Worm (Caenorhabditis elegans) whole organism, early embryonic: Measurements from ENCODE around the gene hif-1.

Experiments
- B0310.2 ChIP-seq: sonication (generic microtip); optimal IDR thresholded peaks from 2 replicates; lab custom pipeline; 2016; ENCODE audit warnings: mild to moderate bottlenecking, missing genetic modification characterization, missing compliant biosample characterization
- F13C5.2 ChIP-seq: sonication (generic microtip); optimal IDR thresholded peaks from 2 replicates; lab custom pipeline; 2017; ENCODE audit warnings: mild to moderate bottlenecking, missing genetic modification characterization, inconsistent platforms, missing compliant biosample characterization
- aly-1 ChIP-seq: sonication (generic microtip); optimal IDR thresholded peaks from 2 replicates; lab custom pipeline; 2016; ENCODE audit warnings: missing genetic modification characterization, missing compliant biosample characterization
- ama-1 ChIP-seq: fragments of 150-350 bp; optimal IDR thresholded peaks from 2 replicates; lab custom pipeline; 2014
- ceh-13 ChIP-seq: fragments of 200-800 bp; sonication (Bioruptor generic); optimal IDR thresholded peaks from 2 replicates; lab custom pipeline; 2018; ENCODE audit warnings: mild to moderate bottlenecking, missing genetic modification characterization, missing compliant biosample characterization
- ceh-36 ChIP-seq: sonication (generic microtip); optimal IDR thresholded peaks from 2 replicates; lab custom pipeline; 2016; ENCODE audit warnings: missing genetic modification characterization, inconsistent platforms, missing compliant biosample characterization
- flt-1 ChIP-seq: fragments of 200-800 bp; sonication (Bioruptor generic); IDR thresholded peaks from 2 replicates; pipeline ENCODE4 v1.3.6; 2022; ENCODE audit warnings: missing genetic modification characterization, missing compliant biosample characterization
- hmbx-1 ChIP-seq: sonication (generic microtip); optimal IDR thresholded peaks from 2 replicates; lab custom pipeline; 2016; ENCODE audit warnings: mild to moderate bottlenecking, missing genetic modification characterization, missing compliant biosample characterization
- scrt-1 ChIP-seq: fragments of 200-800 bp; sonication (Bioruptor generic); IDR thresholded peaks from 2 replicates; pipeline ENCODE4 v1.3.6; 2022; ENCODE audit warnings: missing genetic modification characterization, missing compliant biosample characterization
- tbx-11 ChIP-seq: fragments of 200-800 bp; sonication (Bioruptor generic); IDR thresholded peaks from 2 replicates; pipeline ENCODE4 v1.3.6; 2022; ENCODE audit warnings: missing genetic modification characterization, missing compliant biosample characterization
- tra-4 ChIP-seq: sonication (generic microtip); optimal IDR thresholded peaks from 2 replicates; lab custom pipeline; 2017; ENCODE audit warnings: missing genetic modification characterization, missing compliant biosample characterization

ce11 chrV:20779707-20780346 is 380 bp upstream of the hif-1 start:
- TF ChIP-seq ama-1 (lab: Kevin White, UChicago) (no peak), F13C5.2 (tag; lab: Kevin White, UChicago) (no peak), B0310.2 (no peak), aly-1 (tag; lab: Kevin White, UChicago) (no peak), scrt-1 (no peak), hmbx-1 (tag; lab: Kevin White, UChicago) (no peak), ceh-13 (no peak), flt-1 (no peak), ceh-36 (tag; lab: Kevin White, UChicago) (no peak), tra-4 (tag; lab: Kevin White, UChicago) (no peak), tbx-11 (GFP tag; lab: Robert Waterston, UW) (no peak)
